Worm (Caenorhabditis elegans): ENCODE results near the gene C03B1.4.

DNA sequence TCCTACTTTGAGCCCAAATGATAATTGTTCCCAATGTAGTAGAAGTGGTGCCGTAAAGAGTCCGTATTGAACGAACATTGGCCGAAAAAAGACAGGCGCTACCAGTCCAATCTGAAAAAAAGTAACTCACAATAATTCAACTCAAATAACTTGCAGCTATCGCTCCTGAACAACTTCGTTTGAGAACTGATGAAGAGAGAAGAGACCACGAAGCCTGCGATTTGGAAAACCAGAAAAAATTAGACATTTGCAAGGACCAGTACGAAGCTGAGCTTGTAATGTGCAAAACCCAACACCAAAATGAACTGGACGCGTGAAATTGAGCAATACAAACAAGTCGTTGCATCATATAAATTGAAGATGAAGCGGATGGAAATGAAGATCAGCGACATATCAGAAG lies 10.2 kb downstream of the C03B1.4 start, which contains the start of gene C03B1.1:
- no peak for TF ChIP-seq unc-86 (tag; optimal IDR thresholded peaks at IDR 0.05)
- no peak for TF ChIP-seq snpc-4 (tag; optimal IDR thresholded peaks at IDR 0.05)
- TF ChIP-seq nhr-77 (tag; optimal IDR thresholded peaks at IDR 0.05): no peak
- TF ChIP-seq Y116A8C.19 (tag; optimal IDR thresholded peaks at IDR 0.05; ENCODE audit: borderline replicate concordance): no peak
- TF ChIP-seq fkh-10 (GFP tag; optimal IDR thresholded peaks at IDR 0.05): no peak
